Worm (Caenorhabditis elegans): ENCODE measurements around the gene bath-39.

DNA sequence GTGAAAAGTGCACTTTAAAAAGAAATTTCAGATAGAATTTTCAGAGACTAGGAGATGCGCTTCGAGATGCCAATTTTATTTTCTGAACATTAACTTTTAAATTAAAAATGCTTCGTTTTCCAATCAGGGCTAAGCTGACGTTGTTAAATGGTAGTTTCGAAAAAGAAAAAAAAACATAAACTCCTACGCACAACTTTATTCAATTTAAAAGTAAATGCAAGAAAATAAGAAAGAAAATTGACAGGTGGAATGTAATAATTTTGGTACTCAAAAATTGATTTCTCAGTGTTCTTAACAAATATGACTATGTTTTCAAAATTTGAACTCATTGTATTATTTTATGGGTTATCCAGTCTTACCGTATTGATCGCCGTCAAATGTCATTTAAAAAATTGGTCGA lies 5.9 kb upstream of the bath-39 start, which contains the start of gene lurp-2:
- TF ChIP-seq nhr-28 (tag; optimal IDR thresholded peaks at IDR 0.05) (no peak), mep-1 (tag; optimal IDR thresholded peaks at IDR 0.05) (no peak), elt-3 (tag; optimal IDR thresholded peaks at IDR 0.05) (no peak), ham-2 (GFP tag; optimal IDR thresholded peaks at IDR 0.05) (no peak), lin-13 (tag; optimal IDR thresholded peaks at IDR 0.05) (no peak)
